Worm (Caenorhabditis elegans) whole organism, L4 larva: ENCODE data around the gene idpp-7.

ENCODE experiments used
- ZK546.5 ChIP-seq, 2 experiments: sonication (generic microtip); optimal IDR thresholded peaks; 2 replicates each; lab custom pipeline; 2017; ENCODE audit warnings: missing biosample characterization in 2 of 2, missing genetic modification characterization in 2 of 2
- ama-1 ChIP-seq: fragments of 150-350 bp; optimal IDR thresholded peaks from 2 replicates; lab custom pipeline; 2014; ENCODE audit warnings: inconsistent platforms, mixed read lengths
- egl-43 ChIP-seq: fragments of 200-800 bp; sonication (Bioruptor generic); IDR thresholded peaks from 2 replicates; pipeline ENCODE4 v1.3.6; 2022; ENCODE audit warnings: missing genetic modification reagents, missing genetic modification characterization, missing compliant biosample characterization
- jun-1 ChIP-seq: fragments of 150-350 bp; optimal IDR thresholded peaks from 2 replicates; lab custom pipeline; 2014; ENCODE audit warnings: missing biosample characterization, missing genetic modification reagents, missing genetic modification characterization
- lin-29 ChIP-seq: fragments of 200-800 bp; sonication (Bioruptor generic); IDR thresholded peaks from 2 replicates; pipeline ENCODE4 v1.3.6; 2022; ENCODE audit warnings: missing genetic modification reagents, missing genetic modification characterization, missing compliant biosample characterization
- madf-9 ChIP-seq: fragments of 200-800 bp; sonication (Bioruptor generic); conservative IDR thresholded peaks from 2 replicates; pipeline ENCODE4 v1.3.6; 2022; ENCODE audit warnings: missing genetic modification reagents, missing genetic modification characterization, missing compliant biosample characterization
- mdl-1 ChIP-seq, 2 experiments: fragments of 150-350 bp in 1 of 2; sonication (generic microtip) in 1 of 2; optimal IDR thresholded peaks; 2 replicates each; lab custom pipeline; 2014 to 2017; ENCODE audit warnings: missing biosample characterization in 2 of 2, missing genetic modification characterization in 2 of 2
- mxl-2 ChIP-seq: fragments of 200-800 bp; sonication (Bioruptor generic); conservative IDR thresholded peaks from 2 replicates; pipeline ENCODE4 v1.3.6; 2022; ENCODE audit warnings: missing genetic modification reagents, missing genetic modification characterization, missing compliant biosample characterization
- nhr-76 ChIP-seq: fragments of 150-350 bp; optimal IDR thresholded peaks from 2 replicates; lab custom pipeline; 2014; ENCODE audit warnings: missing biosample characterization, missing genetic modification characterization
- php-3 ChIP-seq: fragments of 200-800 bp; sonication (Bioruptor generic); IDR thresholded peaks from 2 replicates; pipeline ENCODE4 v1.3.6; 2022; ENCODE audit warnings: missing genetic modification reagents, missing genetic modification characterization, missing compliant biosample characterization
- tag-97 ChIP-seq: fragments of 200-800 bp; sonication (Bioruptor generic); IDR thresholded peaks from 2 replicates; pipeline ENCODE4 v1.3.6; 2022; ENCODE audit warnings: missing genetic modification characterization, missing compliant biosample characterization
- unc-130 ChIP-seq: sonication (generic microtip); optimal IDR thresholded peaks from 2 replicates; lab custom pipeline; 2016; ENCODE audit warnings: missing genetic modification reagents, missing genetic modification characterization, missing compliant biosample characterization

- no peak for TF ChIP-seq unc-130 (GFP tag; lab: Kevin White, UChicago)
- no peak for TF ChIP-seq nhr-76 (tag; lab: Kevin White, UChicago)
- TF ChIP-seq egl-43 (GFP tag; lab: Robert Waterston, UW), result no peak
- TF ChIP-seq ZK546.5 (tag; optimal IDR thresholded peaks at IDR 0.05; lab: Kevin White, UChicago), result no peak
- no peak for TF ChIP-seq mdl-1 (tag; optimal IDR thresholded peaks at IDR 0.05; lab: Kevin White, UChicago)
- no peak for TF ChIP-seq lin-29 (GFP tag; lab: Robert Waterston, UW)
- TF ChIP-seq ama-1 (lab: Kevin White, UChicago), result no peak
- TF ChIP-seq jun-1 (tag; lab: Kevin White, UChicago), result no peak
- TF ChIP-seq mxl-2 (GFP tag; lab: Robert Waterston, UW), result no peak
- no peak for TF ChIP-seq php-3 (GFP tag; lab: Robert Waterston, UW)
- no peak for TF ChIP-seq tag-97
- TF ChIP-seq madf-9 (GFP tag; lab: Robert Waterston, UW), result no peak
Observed at ce11 chrIV:12685827-12686226, 33.9 kb upstream of the idpp-7 start.
